Worm (Caenorhabditis elegans): ENCODE measurements around the gene C01B10.6.

C01B10.6 gene

ce11 chrIV:6613296-6613695 is 26.7 kb upstream of the C01B10.6 start, which contains the start of gene drh-1 (continued):
- TF ChIP-seq madf-6 (GFP tag; IDR thresholded peaks at IDR 0.05) (peak; percentile 31; the same call in 1 of the 2 replicates), F23B12.7 (tag; optimal IDR thresholded peaks at IDR 0.05; ENCODE audit: insufficient read depth) (peak; percentile 16), hsf-1 (GFP tag; IDR thresholded peaks at IDR 0.05) (peak; percentile 45; the same call in 1 of the 2 replicates), snpc-4 (GFP tag; optimal IDR thresholded peaks at IDR 0.05) (no peak), snpc-4 (tag; optimal IDR thresholded peaks at IDR 0.05) (peak in 3 of 4 experiments; percentile 67 to 82 (median 74)), madf-8 (GFP tag; conservative IDR thresholded peaks at IDR 0.05) (no peak), let-526 (GFP tag; IDR thresholded peaks at IDR 0.05) (no peak), nfyb-1 (GFP tag; IDR thresholded peaks at IDR 0.05) (no peak), aptf-3 (GFP tag; IDR thresholded peaks at IDR 0.05) (no peak), tlf-1 (GFP tag; optimal IDR thresholded peaks at IDR 0.05) (no peak), Y56A3A.18 (GFP tag; IDR thresholded peaks at IDR 0.05) (no peak), ceh-91 (GFP tag; IDR thresholded peaks at IDR 0.05) (no peak), ztf-6 (GFP tag; IDR thresholded peaks at IDR 0.05) (no peak), repo-1 (tag; optimal IDR thresholded peaks at IDR 0.05) (no peak), ceh-27 (GFP tag; optimal IDR thresholded peaks at IDR 0.05) (no peak), lsl-1 (GFP tag; optimal IDR thresholded peaks at IDR 0.05) (peak; percentile 32), D2030.7 (GFP tag; IDR thresholded peaks at IDR 0.05) (peak; percentile 36; the same call in 1 of the 2 replicates), mcd-1 (GFP tag; IDR thresholded peaks at IDR 0.05) (peak; percentile 51; the same call in 1 of the 2 replicates), nhr-179 (tag; optimal IDR thresholded peaks at IDR 0.05) (no peak)

ce11 chrIV:6618607-6619006 is 21.4 kb upstream of the C01B10.6 start:
- TF ChIP-seq F22D6.2 (tag; optimal IDR thresholded peaks at IDR 0.05) (no peak), cebp-1 (GFP tag; IDR thresholded peaks at IDR 0.05) (peak; percentile 83), cebp-1 (tag; optimal IDR thresholded peaks at IDR 0.05) (peak; percentile 95), ama-1 (optimal IDR thresholded peaks at IDR 0.05) (no peak), ama-1 (GFP tag; optimal IDR thresholded peaks at IDR 0.05) (no peak), hmg-1.2 (GFP tag; IDR thresholded peaks at IDR 0.05) (peak; percentile 52; the same call in 1 of the 2 replicates), bed-1 (GFP tag; IDR thresholded peaks at IDR 0.05) (no peak), ztf-18 (tag; optimal IDR thresholded peaks at IDR 0.05) (peak; percentile 0), ekl-4 (GFP tag; IDR thresholded peaks at IDR 0.05) (no peak), attf-5 (GFP tag; optimal IDR thresholded peaks at IDR 0.05) (peak; percentile 81), nhr-80 (tag; optimal IDR thresholded peaks at IDR 0.05) (peak; percentile 27), lin-40 (tag; optimal IDR thresholded peaks at IDR 0.05) (peak; percentile 3)

ce11 chrIV:6621252-6621651 is 18.7 kb upstream of the C01B10.6 start, which contains the start of gene C01B10.3:
TSS of gene C01B10.3 (minus strand) at chrIV:6621352.
- TF ChIP-seq B0261.1 (tag; optimal IDR thresholded peaks at IDR 0.05) (no peak), ztf-25 (GFP tag; IDR thresholded peaks at IDR 0.05) (no peak), ZK185.1 (tag; optimal IDR thresholded peaks at IDR 0.05; ENCODE audit: poor library complexity, severe bottlenecking) (no peak), mxl-1 (tag; optimal IDR thresholded peaks at IDR 0.05) (no peak), F10E7.11 (tag; optimal IDR thresholded peaks at IDR 0.05) (no peak), lin-26 (GFP tag; IDR thresholded peaks at IDR 0.05) (no peak), F55B11.4 (tag; optimal IDR thresholded peaks at IDR 0.05; ENCODE audit: borderline replicate concordance, insufficient read depth) (no peak), pbrm-1 (GFP tag; IDR thresholded peaks at IDR 0.05) (no peak), lin-35 (GFP tag; optimal IDR thresholded peaks at IDR 0.05) (no peak), unc-130 (GFP tag; optimal IDR thresholded peaks at IDR 0.05) (no peak), F49E8.2 (tag; optimal IDR thresholded peaks at IDR 0.05; ENCODE audit: insufficient read depth) (no peak), snpc-4 (GFP tag; optimal IDR thresholded peaks at IDR 0.05) (no peak), snpc-4 (tag; optimal IDR thresholded peaks at IDR 0.05) (no peak), F33H1.4 (GFP tag; IDR thresholded peaks at IDR 0.05) (no peak), F23B12.7 (tag; optimal IDR thresholded peaks at IDR 0.05; ENCODE audit: insufficient read depth) (no peak)

All from whole organism, young adult.